Worm (Caenorhabditis elegans) whole organism, L1 larva: ENCODE measurements around the gene lsy-13.
"Not testable (repeated sequence)": the region's sequence is repeated elsewhere in the genome, so short reads cannot be mapped to it uniquely, and the experiment has no call there.

Experiments
- ama-1 ChIP-seq: fragments of 150-350 bp; optimal IDR thresholded peaks from 2 replicates; lab custom pipeline; 2014
- blmp-1 ChIP-seq: fragments of 150-350 bp; optimal IDR thresholded peaks from 2 replicates; lab custom pipeline; 2014; ENCODE audit warnings: missing biosample characterization, missing genetic modification characterization
- ces-1 ChIP-seq: fragments of 150-350 bp; optimal IDR thresholded peaks from 2 replicates; lab custom pipeline; 2014; ENCODE audit warnings: missing biosample characterization, missing genetic modification reagents, missing genetic modification characterization
- fkh-10 ChIP-seq: sonication (generic microtip); optimal IDR thresholded peaks from 2 replicates; lab custom pipeline; 2017; ENCODE audit warnings: missing biosample characterization, missing genetic modification reagents, missing genetic modification characterization
- lsy-2 ChIP-seq, 2 experiments: fragments of 150-350 bp; optimal IDR thresholded peaks; 2 replicates each; lab custom pipeline; 2014; ENCODE audit warnings: missing biosample characterization in 2 of 2, missing genetic modification characterization in 2 of 2
- ztf-11 ChIP-seq, 2 experiments: sonication (generic microtip); optimal IDR thresholded peaks; 2 replicates each; lab custom pipeline; 2016 to 2017; ENCODE audit warnings: missing genetic modification characterization in 2 of 2, missing biosample characterization in 1 of 2, missing compliant biosample characterization in 1 of 2

- not testable (repeated sequence) for TF ChIP-seq ztf-11 (tag; optimal IDR thresholded peaks at IDR 0.05; lab: Kevin White, UChicago); ama-1 (lab: Kevin White, UChicago); ces-1; blmp-1 (tag; lab: Kevin White, UChicago); fkh-10
- TF ChIP-seq lsy-2 (tag; optimal IDR thresholded peaks at IDR 0.05; lab: Kevin White, UChicago) = peak; percentile 63 to 76
Measured at ce11 chrIV:16845376-16845775, 18.3 kb upstream of the lsy-13 start.
